Worm (Caenorhabditis elegans): ENCODE measurements around the gene hrpk-2.

- TF ChIP-seq aha-1 (tag; optimal IDR thresholded peaks at IDR 0.05) (no peak), F16B12.6 (tag; optimal IDR thresholded peaks at IDR 0.05) (no peak), nhr-76 (tag; optimal IDR thresholded peaks at IDR 0.05) (no peak)
Measured at ce11 chrIII:7978289-7978688, 8.6 kb upstream of the hrpk-2 start.
